Worm (Caenorhabditis elegans) whole organism, dauer: Measurements from ENCODE around the gene lido-12.

Source experiments
- unc-62 ChIP-seq: sonication (generic microtip); optimal IDR thresholded peaks from 2 replicates; lab custom pipeline; 2017; ENCODE audit warnings: missing biosample characterization, missing genetic modification reagents, missing genetic modification characterization

Gene lido-12

ce11 chrII:2987854-2988350 lies 17.7 kb upstream of the lido-12 start, which contains the start of gene lido-7:
Gene lido-7 (plus strand): TSS chrII:2988300.
- TF ChIP-seq unc-62 (GFP tag; lab: Kevin White, UChicago), result no peak

ce11 chrII:2990089-2990488 lies 15.5 kb upstream of the lido-12 start:
- no peak for TF ChIP-seq unc-62 (GFP tag; lab: Kevin White, UChicago)

ce11 chrII:2991555-2992083 lies 14.0 kb upstream of the lido-12 start, which contains the start of gene K08A2.2:
Gene K08A2.2 (plus strand): TSS chrII:2991605.
- TF ChIP-seq unc-62 (GFP tag; lab: Kevin White, UChicago), result no peak

- no peak for TF ChIP-seq unc-62 (GFP tag; lab: Kevin White, UChicago)
These were observed 13.3 kb upstream of the lido-12 start for ce11 chrII:2992300-2992699.

ce11 chrII:2994590-2995392 lies 10.8 kb upstream of the lido-12 start:
- TF ChIP-seq unc-62 (GFP tag; lab: Kevin White, UChicago), result no peak

DNA sequence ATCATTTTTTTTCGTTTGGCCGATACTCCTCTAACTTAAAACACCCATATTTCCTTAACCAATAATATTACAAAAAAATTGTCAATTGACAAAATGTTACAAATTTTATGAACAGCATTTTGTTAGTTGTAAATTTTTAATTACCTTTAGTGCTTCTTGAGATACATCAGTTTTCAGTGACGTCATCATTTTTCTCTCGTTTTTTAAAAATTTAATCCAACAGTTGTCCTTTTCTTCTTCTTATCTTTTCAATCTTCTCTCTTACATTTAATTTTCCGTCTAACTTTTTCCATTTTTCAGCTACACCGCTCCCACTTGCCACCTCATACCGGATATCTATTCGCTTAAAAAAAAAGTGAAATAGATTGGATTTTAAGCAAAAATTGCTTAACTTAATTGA lies 8.9 kb upstream of the lido-12 start, which contains the start of gene lido-8:
Gene lido-8 (plus strand): TSS at position 301 of the 400 bp plus-strand sequence.
- no peak for TF ChIP-seq unc-62 (GFP tag; lab: Kevin White, UChicago)

ce11 chrII:2997828-2998441 lies 7.7 kb upstream of the lido-12 start:
- TF ChIP-seq unc-62 (GFP tag; lab: Kevin White, UChicago), result no peak

DNA sequence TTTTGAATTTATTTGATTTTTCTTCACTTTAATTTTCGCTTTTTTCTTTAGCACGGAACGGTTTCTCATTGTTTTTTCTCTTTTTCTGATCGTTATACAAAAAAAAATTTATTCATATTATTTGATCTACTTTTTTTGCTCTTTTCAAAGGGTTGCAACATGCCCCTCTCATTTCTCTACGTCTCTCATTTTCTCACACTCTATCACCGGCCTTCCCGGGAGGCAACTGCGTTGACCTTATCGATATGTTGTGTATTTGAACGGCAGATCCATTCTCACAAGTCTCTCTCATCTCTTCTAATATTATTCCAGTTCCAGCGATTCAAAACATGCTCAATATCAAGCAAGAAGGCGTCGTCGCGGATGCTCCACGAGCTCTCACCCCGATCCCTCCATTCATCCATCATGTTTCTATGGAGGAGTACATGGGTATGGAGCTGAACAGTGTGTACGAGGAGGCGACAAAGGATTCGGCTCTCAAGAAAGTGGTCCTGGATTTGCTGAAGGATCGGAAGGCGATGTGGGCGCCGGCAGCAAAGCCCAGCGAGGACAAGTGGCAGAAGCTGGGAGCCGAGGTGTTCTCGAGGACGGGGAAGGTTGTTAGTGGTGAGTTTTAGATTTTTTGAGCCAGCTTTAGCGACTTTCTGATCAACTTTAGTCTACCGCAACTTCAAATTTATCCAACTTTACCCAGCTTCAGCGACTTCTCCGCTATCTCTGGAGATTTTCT lies 4.9 kb upstream of the lido-12 start, which contains the start of gene lido-9:
Gene lido-9 (plus strand): TSS at position 234 of the 730 bp plus-strand sequence.
- TF ChIP-seq unc-62 (GFP tag; lab: Kevin White, UChicago), result no peak

ce11 chrII:3002211-3002610 lies 3.4 kb upstream of the lido-12 start, which contains the start of gene lido-10:
Gene lido-10 (plus strand): TSS chrII:3002511.
- TF ChIP-seq unc-62 (GFP tag; lab: Kevin White, UChicago), result no peak

ce11 chrII:3003667-3004066 lies 1.9 kb upstream of the lido-12 start, which contains the start of gene lido-11:
Gene lido-11 (plus strand): TSS chrII:3003967.
- no peak for TF ChIP-seq unc-62 (GFP tag; lab: Kevin White, UChicago)

DNA sequence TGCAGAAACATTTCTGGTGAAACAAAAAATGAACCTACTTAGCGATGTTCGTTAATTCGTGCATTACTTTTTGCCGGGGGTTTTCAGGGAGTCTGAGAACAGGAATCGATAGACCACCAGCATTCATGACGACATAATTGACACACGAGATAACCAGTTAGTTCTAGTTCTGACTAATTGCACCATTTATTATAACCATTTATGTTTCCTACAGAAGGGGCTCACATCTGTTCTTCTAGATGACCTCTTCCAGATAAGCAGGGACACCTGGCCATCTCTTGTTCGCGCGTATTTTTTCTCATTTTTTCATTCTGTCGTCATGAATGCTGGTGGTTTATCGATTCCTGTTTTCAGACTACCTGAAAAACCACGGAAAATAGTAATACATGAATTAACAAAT lies 2.8 kb downstream of the lido-12 start, which contains the start of gene sdz-5:
Gene sdz-5 (plus strand): TSS at position 301 of the 400 bp plus-strand sequence.
- no peak for TF ChIP-seq unc-62 (GFP tag; lab: Kevin White, UChicago)

ce11 chrII:3012133-3012532 lies 6.5 kb downstream of the lido-12 start, which contains the start of gene C41H7.9:
Gene C41H7.9 (minus strand): TSS chrII:3012233.
- TF ChIP-seq unc-62 (GFP tag; lab: Kevin White, UChicago), result no peak

ce11 chrII:3014196-3014849 lies 8.7 kb downstream of the lido-12 start, which contains the start of gene C41H7.2:
Gene C41H7.2 (plus strand): TSS chrII:3014817.
- no peak for TF ChIP-seq unc-62 (GFP tag; lab: Kevin White, UChicago)

- no peak for TF ChIP-seq unc-62 (GFP tag; lab: Kevin White, UChicago)
These were observed 14.2 kb downstream of the lido-12 start, which contains the start of gene clec-3 for ce11 chrII:3019807-3020206. Gene clec-3 (minus strand): TSS chrII:3019907.
